Fruit fly (Drosophila melanogaster) S2 (cell line): ENCODE measurements around the gene Osi23.

Experiments used
- CG8478 ChIP-seq: fragments of >200 bp; optimal IDR thresholded peaks from 2 replicates; lab custom pipeline; 2018
- CTCF ChIP-seq, 2 experiments: fragments of >200 bp; optimal IDR thresholded peaks; 2 replicates each; lab custom pipeline; 2018

The Osi23 gene

DNA sequence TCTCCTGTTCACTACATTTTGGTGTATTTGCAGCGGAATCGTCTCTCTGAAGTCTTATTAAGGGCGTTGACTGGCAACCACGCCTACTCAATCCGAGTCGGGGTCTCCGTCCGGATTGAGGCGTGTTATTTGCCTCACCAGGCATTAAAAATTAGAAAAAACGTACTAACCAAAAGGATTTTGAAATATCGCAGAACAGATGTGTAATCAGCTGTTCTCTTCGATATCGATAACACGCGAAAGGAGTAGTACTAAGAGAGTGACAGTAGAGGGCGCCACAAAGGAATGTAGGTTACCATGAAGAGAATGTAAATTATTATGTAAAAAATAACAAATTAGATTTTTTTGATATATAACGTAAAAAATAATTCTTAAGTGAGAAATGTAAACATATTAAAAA lies 19.9 kb downstream of the Osi23 start, which contains the start of gene CG15536:
Gene CG15536, minus strand, starts transcription at position 170 of the 400 bp plus-strand sequence.
- TF ChIP-seq CTCF (optimal IDR thresholded peaks at IDR 0.05; lab: Kevin White, UChicago) = peak; percentile 82 to 90
- TF ChIP-seq CG8478 (lab: Kevin White, UChicago) = no peak

DNA sequence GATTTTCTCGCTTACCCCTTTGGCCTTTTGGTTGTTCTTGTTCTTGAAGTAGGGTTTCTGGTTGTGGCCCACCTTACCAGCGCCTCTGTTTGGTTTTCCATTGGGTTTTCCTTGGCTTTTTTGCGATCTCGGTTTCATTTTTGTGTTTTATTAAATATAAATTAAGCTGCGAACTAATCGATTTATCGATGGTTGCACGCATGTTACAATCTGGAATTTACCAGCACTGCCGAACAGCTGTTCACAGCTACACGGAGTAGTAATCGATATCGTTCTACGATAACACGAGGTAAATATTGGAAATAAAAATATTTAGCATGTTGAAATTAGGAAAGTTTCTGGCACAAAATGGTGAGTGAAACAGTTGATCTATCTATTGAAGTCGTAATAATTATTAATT lies 21.2 kb downstream of the Osi23 start, which contains the start of the genes CG15535 and mRpS18C:
Gene CG15535, minus strand, starts transcription at position 235 of the 400 bp plus-strand sequence.
Gene mRpS18C, plus strand, starts transcription at position 280 of the 400 bp plus-strand sequence.
- TF ChIP-seq CG8478 (lab: Kevin White, UChicago) (no peak), CTCF (optimal IDR thresholded peaks at IDR 0.05; lab: Kevin White, UChicago) (peak in 1 of 2 experiments; percentile 42)

DNA sequence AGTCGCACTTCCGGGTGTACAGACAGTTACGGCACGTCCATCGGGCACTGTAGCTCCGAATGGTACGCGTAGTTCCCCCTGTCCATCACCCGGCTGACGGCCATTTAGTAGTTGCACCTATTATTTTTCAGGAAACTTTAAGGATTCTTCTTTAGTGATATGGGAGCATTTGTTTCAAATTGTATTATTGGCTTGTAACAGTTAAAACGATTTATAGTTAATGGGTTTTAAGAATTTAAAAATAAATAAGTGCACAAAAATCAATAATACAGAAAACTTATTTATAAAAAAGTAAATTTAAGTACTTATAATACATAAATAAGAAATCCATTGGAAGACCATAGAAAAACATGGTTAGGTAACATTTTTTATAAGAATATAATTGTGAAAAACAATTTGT lies 22.0 kb downstream of the Osi23 start, which contains the start of the genes CG2217 and CG42740:
Gene CG2217, minus strand, starts transcription at position 101 of the 400 bp plus-strand sequence.
Gene CG42740, minus strand, starts transcription at position 101 of the 400 bp plus-strand sequence.
- no peak for TF ChIP-seq CTCF (optimal IDR thresholded peaks at IDR 0.05; lab: Kevin White, UChicago)
- no peak for TF ChIP-seq CG8478 (lab: Kevin White, UChicago)

DNA sequence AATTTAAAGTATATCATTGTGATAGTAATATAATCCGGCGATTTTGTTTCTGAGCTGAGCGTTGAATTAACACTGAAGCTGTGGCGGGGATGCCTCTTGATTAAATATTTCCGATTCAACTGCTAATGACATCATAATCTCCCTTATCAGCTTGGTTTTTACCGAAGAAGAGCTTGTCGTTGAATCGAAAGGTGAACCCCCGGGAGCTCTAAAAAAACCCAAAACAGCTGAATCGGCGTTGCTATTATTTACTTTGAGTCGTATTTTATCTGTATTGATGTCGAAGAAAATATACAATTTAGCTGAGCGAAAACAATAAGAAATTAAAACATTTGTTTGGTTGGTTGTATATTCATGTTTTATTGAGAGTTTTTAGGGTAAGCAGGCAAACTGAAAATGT lies 25.6 kb downstream of the Osi23 start:
- TF ChIP-seq CTCF (optimal IDR thresholded peaks at IDR 0.05; lab: Kevin White, UChicago) (no peak), CG8478 (lab: Kevin White, UChicago) (no peak)

DNA sequence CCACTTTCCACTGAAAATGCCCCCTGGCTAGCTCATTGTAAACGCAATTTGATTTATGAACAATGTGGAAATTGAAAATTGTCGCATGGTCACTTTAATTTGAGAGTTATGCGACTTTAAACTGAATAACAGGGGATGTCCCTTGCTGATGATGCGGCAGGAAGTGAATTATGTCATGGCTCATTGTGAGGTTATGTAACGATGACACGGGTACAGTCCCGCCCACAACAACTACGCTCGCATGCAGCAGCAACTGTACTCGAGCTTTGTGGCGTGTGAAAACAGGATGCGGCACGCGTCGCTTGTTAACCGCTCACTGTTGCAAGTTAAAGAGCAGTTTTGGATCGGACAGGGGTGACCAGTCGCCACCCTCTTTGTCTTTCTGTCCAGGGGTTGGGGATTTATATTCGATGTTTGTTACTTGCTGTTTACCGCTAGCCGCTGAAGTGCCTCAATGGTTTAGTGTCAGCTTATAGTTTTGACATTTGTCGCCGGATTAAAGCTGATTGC lies 28.0 kb downstream of the Osi23 start:
- no peak for TF ChIP-seq CTCF (optimal IDR thresholded peaks at IDR 0.05; lab: Kevin White, UChicago)

DNA sequence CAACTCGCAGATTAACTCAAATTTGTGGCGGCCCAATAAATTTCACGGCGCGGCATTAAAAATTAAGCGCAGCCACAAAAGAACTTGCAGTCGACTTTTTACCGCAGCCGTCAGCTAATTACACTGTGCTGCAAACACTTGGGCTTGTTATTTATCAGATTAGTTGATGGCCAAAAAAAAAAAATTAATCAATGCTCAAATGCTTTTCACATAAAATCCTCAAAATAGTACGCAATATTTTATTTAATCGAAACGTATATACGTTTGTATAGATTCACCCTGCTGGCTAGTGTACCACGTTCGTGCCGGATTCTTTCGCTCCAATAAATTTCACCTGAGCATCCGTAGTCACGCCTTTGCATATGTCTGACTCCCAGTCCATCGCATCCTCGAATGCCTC lies 31.1 kb downstream of the Osi23 start:
- TF ChIP-seq CG8478 (lab: Kevin White, UChicago) = no peak
- TF ChIP-seq CTCF (optimal IDR thresholded peaks at IDR 0.05; lab: Kevin White, UChicago) = no peak

DNA sequence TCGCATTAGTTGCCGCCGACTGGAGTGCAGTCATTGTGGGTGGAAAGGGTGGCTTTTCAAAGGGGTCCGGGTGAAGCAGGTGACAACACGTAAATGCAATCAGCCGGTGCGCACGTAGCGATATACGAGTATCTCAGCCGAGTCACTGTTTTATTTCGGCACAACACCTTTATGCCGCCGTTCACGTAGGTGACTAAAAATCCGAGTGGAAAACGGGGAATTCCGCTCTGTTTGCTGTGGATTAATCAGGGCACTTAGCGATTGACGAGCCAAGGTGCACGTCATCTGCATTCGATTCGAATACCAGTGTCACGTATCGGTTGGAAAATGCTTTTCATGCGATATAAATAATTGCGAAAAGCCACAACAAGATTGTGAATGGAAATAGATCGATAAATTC lies 38.4 kb downstream of the Osi23 start:
- no peak for TF ChIP-seq CTCF (optimal IDR thresholded peaks at IDR 0.05; lab: Kevin White, UChicago)
- TF ChIP-seq CG8478 (lab: Kevin White, UChicago) = no peak
